Worm (Caenorhabditis elegans) whole organism, midembryonic: ENCODE measurements around the gene H01M10.2.

ENCODE experiments used
- T22C8.4 ChIP-seq: fragments of 200-800 bp; sonication (Bioruptor generic); IDR thresholded peaks from 2 replicates; pipeline ENCODE4 v1.3.6; 2022; ENCODE audit warnings: missing genetic modification characterization, missing compliant biosample characterization
- cog-1 ChIP-seq: sonication (generic microtip); optimal IDR thresholded peaks from 2 replicates; lab custom pipeline; 2016; ENCODE audit warnings: missing genetic modification characterization, missing compliant biosample characterization
- flt-1 ChIP-seq: fragments of 200-800 bp; sonication (Bioruptor generic); IDR thresholded peaks from 2 replicates; pipeline ENCODE4 v1.3.6; 2022; ENCODE audit warnings: missing genetic modification characterization, missing compliant biosample characterization
- klf-2 ChIP-seq: fragments of 200-800 bp; sonication (Bioruptor generic); conservative IDR thresholded peaks from 2 replicates; pipeline ENCODE4 v1.3.6; 2022; ENCODE audit warnings: missing genetic modification reagents, missing genetic modification characterization, missing compliant biosample characterization
- med-1 ChIP-seq: sonication (generic microtip); optimal IDR thresholded peaks from 2 replicates; lab custom pipeline; 2017; ENCODE audit warnings: missing genetic modification characterization, mild to moderate bottlenecking, missing compliant biosample characterization, antibody characterized with exemption, missing genetic modification reagents; ENCODE audit not compliant: insufficient read depth
- ref-1 ChIP-seq: fragments of 200-800 bp; sonication (Bioruptor generic); conservative IDR thresholded peaks from 2 replicates; pipeline ENCODE4 v1.3.6; 2022; ENCODE audit warnings: missing genetic modification reagents, missing genetic modification characterization, missing compliant biosample characterization
- tab-1 ChIP-seq: fragments of 200-800 bp; sonication (Bioruptor generic); IDR thresholded peaks from 2 replicates; pipeline ENCODE4 v1.3.6; 2022; ENCODE audit warnings: missing genetic modification characterization, missing compliant biosample characterization
- ztf-23 ChIP-seq: fragments of 200-800 bp; sonication (Bioruptor generic); IDR thresholded peaks from 2 replicates; pipeline ENCODE4 v1.3.6; 2022; ENCODE audit warnings: missing genetic modification reagents, missing genetic modification characterization, missing compliant biosample characterization
- ztf-29 ChIP-seq: fragments of 200-800 bp; sonication (Bioruptor generic); IDR thresholded peaks from 2 replicates; pipeline ENCODE4 v1.3.6; 2022; ENCODE audit warnings: missing genetic modification reagents, missing genetic modification characterization, missing compliant biosample characterization

The H01M10.2 gene

ce11 chrX:2583135-2583683, 2.3 kb downstream of the H01M10.2 start:
- TF ChIP-seq flt-1 = 0 out of 2 replicates have a peak, but pooled peaks have one; percentile 57
- TF ChIP-seq med-1 (GFP tag; lab: Kevin White, UChicago) = no peak
- no peak for TF ChIP-seq ztf-23 (GFP tag; lab: Robert Waterston, UW)
- no peak for TF ChIP-seq tab-1 (GFP tag; lab: Robert Waterston, UW)
- TF ChIP-seq T22C8.4 (GFP tag; lab: Robert Waterston, UW) = no peak
- peak; percentile 46; the same call in 1 of the 2 replicates for TF ChIP-seq ztf-29 (GFP tag; lab: Robert Waterston, UW)
- TF ChIP-seq ref-1 = no peak

DNA sequence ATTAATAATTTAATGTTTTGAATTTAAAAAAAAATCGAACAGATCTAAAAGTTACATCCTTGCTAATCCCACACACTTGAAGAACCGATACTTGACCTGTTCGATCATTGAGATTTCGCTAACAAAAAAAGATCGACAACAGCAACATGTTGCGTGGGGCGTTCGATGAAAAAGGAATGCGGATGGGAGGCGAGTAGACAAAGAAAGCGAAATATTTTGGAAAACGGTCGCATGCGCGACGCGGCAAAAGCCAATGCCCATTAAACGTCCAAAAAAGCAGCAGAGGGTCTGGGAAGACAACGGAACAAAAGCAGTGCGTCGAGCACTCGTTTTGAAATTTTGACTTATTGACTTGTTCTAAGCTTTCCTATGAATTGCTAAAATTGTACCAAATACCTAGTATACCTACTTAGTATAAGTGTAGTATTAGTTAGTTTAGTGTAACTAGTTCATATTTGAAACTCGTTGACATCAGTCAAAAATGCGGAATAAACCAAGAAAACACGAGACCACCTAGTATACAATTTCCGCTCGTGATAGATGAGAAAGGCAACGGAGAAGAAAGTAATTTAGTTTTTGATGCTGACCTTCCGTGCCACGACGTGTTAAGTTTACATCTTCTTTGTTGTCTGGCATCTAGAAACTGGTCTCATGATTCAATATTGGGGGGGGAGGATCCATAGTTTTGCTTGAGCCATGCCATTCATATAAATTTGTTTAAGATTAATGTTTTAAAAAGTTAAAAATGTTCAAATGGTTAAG, 3.5 kb downstream of the H01M10.2 start:
- TF ChIP-seq med-1 (GFP tag; lab: Kevin White, UChicago) (no peak), ref-1 (no peak), tab-1 (GFP tag; lab: Robert Waterston, UW) (no peak), klf-2 (GFP tag; lab: Robert Waterston, UW) (no peak), T22C8.4 (GFP tag; lab: Robert Waterston, UW) (no peak), cog-1 (tag; lab: Kevin White, UChicago) (no peak), ztf-29 (GFP tag; lab: Robert Waterston, UW) (no peak), flt-1 (no peak), ztf-23 (GFP tag; lab: Robert Waterston, UW) (no peak)

ce11 chrX:2580524-2580981, 5.0 kb downstream of the H01M10.2 start, which contains the start of gene H01M10.1:
H01M10.1 (minus strand) TSS chrX:2580574.
- TF ChIP-seq ref-1 (no peak), med-1 (GFP tag; lab: Kevin White, UChicago) (no peak), T22C8.4 (GFP tag; lab: Robert Waterston, UW) (no peak)

DNA sequence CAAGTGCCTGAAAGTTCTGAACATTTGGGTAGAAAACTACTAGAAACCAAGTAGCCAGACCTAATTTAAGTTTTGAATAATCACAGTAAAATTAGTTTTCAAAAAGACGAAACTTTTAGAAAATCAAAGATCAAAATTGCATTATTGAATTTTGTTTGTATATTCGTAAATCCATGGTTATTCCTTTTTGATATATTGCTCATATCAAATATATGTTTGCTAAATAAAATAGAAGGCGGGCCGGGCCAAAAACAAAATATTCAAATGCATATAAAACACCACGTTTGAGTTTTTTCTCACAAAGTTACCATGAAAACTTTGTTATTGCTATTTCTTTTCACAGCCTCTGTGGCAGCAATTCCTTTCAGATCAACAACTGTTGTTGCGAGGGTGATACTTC, 8.1 kb downstream of the H01M10.2 start, which contains the start of gene ttr-42:
TSS of gene ttr-42 (plus strand) at position 301 of the 400 bp plus-strand sequence.
- TF ChIP-seq cog-1 (tag; lab: Kevin White, UChicago) (no peak), med-1 (GFP tag; lab: Kevin White, UChicago) (no peak), ztf-23 (GFP tag; lab: Robert Waterston, UW) (no peak), ref-1 (no peak), flt-1 (no peak), T22C8.4 (GFP tag; lab: Robert Waterston, UW) (no peak), klf-2 (GFP tag; lab: Robert Waterston, UW) (no peak), tab-1 (GFP tag; lab: Robert Waterston, UW) (no peak), ztf-29 (GFP tag; lab: Robert Waterston, UW) (no peak)

ce11 chrX:2572646-2573149, 12.9 kb downstream of the H01M10.2 start, which contains the start of the genes ccd-5 and F52H2.1:
ccd-5 (minus strand) TSS chrX:2572653.
F52H2.1 (plus strand) TSS chrX:2573099.
- no peak for TF ChIP-seq ztf-29 (GFP tag; lab: Robert Waterston, UW)
- no peak for TF ChIP-seq cog-1 (tag; lab: Kevin White, UChicago)
- no peak for TF ChIP-seq med-1 (GFP tag; lab: Kevin White, UChicago)
- TF ChIP-seq ztf-23 (GFP tag; lab: Robert Waterston, UW) = no peak
- no peak for TF ChIP-seq flt-1
- no peak for TF ChIP-seq ref-1
- TF ChIP-seq klf-2 (GFP tag; lab: Robert Waterston, UW) = no peak
- no peak for TF ChIP-seq T22C8.4 (GFP tag; lab: Robert Waterston, UW)
- no peak for TF ChIP-seq tab-1 (GFP tag; lab: Robert Waterston, UW)

ce11 chrX:2569040-2569439, 16.5 kb downstream of the H01M10.2 start:
- no peak for TF ChIP-seq med-1 (GFP tag; lab: Kevin White, UChicago)
- TF ChIP-seq ref-1 = no peak
- no peak for TF ChIP-seq tab-1 (GFP tag; lab: Robert Waterston, UW)
- TF ChIP-seq flt-1 = no peak
- no peak for TF ChIP-seq klf-2 (GFP tag; lab: Robert Waterston, UW)
- TF ChIP-seq T22C8.4 (GFP tag; lab: Robert Waterston, UW) = no peak
- no peak for TF ChIP-seq ztf-23 (GFP tag; lab: Robert Waterston, UW)
- no peak for TF ChIP-seq cog-1 (tag; lab: Kevin White, UChicago)

DNA sequence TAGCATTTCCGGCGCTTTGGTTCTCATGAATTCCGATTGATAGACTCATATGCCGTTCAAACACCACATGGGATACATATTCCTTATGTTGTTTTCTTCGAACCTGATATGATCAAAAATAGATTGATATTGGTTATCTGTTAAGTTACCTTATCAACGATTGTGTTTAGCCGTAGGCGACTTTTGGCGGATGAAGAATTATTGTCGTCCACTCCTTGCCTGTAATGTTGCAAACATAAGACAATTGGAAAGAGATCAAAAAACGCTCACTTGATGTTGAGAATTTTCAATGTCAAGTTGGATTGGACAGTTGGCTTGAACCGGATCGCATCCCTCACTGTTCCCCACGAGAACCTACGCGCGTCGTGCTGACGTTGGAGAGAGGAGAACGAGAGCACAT, 17.8 kb downstream of the H01M10.2 start:
- TF ChIP-seq ztf-23 (GFP tag; lab: Robert Waterston, UW) = no peak
- no peak for TF ChIP-seq T22C8.4 (GFP tag; lab: Robert Waterston, UW)
- TF ChIP-seq klf-2 (GFP tag; lab: Robert Waterston, UW) = no peak
- TF ChIP-seq tab-1 (GFP tag; lab: Robert Waterston, UW) = no peak
- TF ChIP-seq flt-1 = no peak
- TF ChIP-seq ref-1 = no peak
- TF ChIP-seq cog-1 (tag; lab: Kevin White, UChicago) = no peak
- TF ChIP-seq ztf-29 (GFP tag; lab: Robert Waterston, UW) = no peak
- no peak for TF ChIP-seq med-1 (GFP tag; lab: Kevin White, UChicago)

ce11 chrX:2565308-2565773, 20.2 kb downstream of the H01M10.2 start, which contains the start of gene F52H2.15:
F52H2.15 (plus strand) TSS chrX:2565358.
- no peak for TF ChIP-seq cog-1 (tag; lab: Kevin White, UChicago)
- no peak for TF ChIP-seq T22C8.4 (GFP tag; lab: Robert Waterston, UW)

DNA sequence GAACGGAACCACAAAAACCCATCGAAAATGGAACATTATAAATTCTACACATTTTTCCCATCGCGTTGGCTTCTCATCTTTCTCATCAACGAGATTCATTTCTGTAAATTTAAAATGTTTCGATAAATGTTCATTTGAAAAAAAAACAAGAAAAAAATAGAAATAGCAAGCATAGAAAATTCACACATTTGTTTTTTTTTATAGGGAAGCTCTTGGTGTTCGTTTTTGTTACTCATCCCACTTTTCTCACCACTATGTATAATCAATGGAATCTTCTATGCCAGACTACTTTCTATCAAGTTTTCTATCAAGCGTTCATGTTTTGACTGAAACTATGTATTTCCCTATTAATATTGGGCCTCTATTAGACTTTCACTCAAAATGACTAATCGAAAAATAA, 21.5 kb downstream of the H01M10.2 start, which contains the start of gene dhcr-24:
TSS of gene dhcr-24 (minus strand) at position 101 of the 400 bp plus-strand sequence.
- TF ChIP-seq T22C8.4 (GFP tag; lab: Robert Waterston, UW) (no peak), ztf-29 (GFP tag; lab: Robert Waterston, UW) (no peak), flt-1 (no peak), med-1 (GFP tag; lab: Kevin White, UChicago) (no peak), cog-1 (tag; lab: Kevin White, UChicago) (no peak), ztf-23 (GFP tag; lab: Robert Waterston, UW) (no peak)
